Fruit fly (Drosophila melanogaster): ENCODE results near the gene CG1640.
A peak's percentile ranks its signal among the peaks of the same experiment; 100 is the strongest.

DNA sequence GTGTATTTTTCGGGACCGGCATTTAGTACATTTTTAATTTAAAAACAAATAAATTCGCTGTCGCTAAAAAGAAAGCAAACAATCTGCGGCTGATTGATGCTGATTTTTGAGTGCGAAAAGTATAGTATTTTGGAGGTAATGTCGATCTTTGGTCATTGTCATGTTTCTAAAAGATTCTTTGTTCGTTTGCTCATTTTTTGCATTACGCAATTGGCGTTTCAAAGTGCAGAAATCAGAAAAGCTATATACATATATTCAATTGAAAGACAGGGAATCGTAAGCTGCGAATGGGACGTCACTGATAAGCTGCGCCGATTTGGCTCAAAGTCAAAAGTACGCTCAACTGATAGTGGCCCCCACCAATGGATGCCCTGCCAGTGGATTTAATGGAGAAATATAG lies 2.1 kb downstream of the CG1640 start:
- no peak for TF ChIP-seq Lpt (GFP tag; optimal IDR thresholded peaks at IDR 0.05)
- no peak for TF ChIP-seq Sox14 (GFP tag; optimal IDR thresholded peaks at IDR 0.05)
- no peak for TF ChIP-seq CG16779 (tag; optimal IDR thresholded peaks at IDR 0.05)
- TF ChIP-seq achi (GFP tag; optimal IDR thresholded peaks at IDR 0.05), result no peak
- no peak for TF ChIP-seq CG8319 (GFP tag; optimal IDR thresholded peaks at IDR 0.05)
- TF ChIP-seq vri (GFP tag; optimal IDR thresholded peaks at IDR 0.05), result peak; percentile 71
- no peak for TF ChIP-seq CG31627 (GFP tag; optimal IDR thresholded peaks at IDR 0.05)
- no peak for TF ChIP-seq Met (GFP tag; optimal IDR thresholded peaks at IDR 0.05)
- no peak for TF ChIP-seq CG4318 (GFP tag; optimal IDR thresholded peaks at IDR 0.05)
- no peak for TF ChIP-seq salr (GFP tag; optimal IDR thresholded peaks at IDR 0.05)
